Fruit fly (Drosophila melanogaster) S2 (cell line): Measurements from ENCODE around the gene CG14312.

Experiments
- CG8478 ChIP-seq: fragments of >200 bp; optimal IDR thresholded peaks from 2 replicates; lab custom pipeline; 2018
- CTCF ChIP-seq, 2 experiments: fragments of >200 bp; optimal IDR thresholded peaks; 2 replicates each; lab custom pipeline; 2018

dm6 chr3R:18302749-18303148 lies 19.4 kb upstream of the CG14312 start, which contains the start of gene CG7126:
- TF ChIP-seq CTCF (optimal IDR thresholded peaks at IDR 0.05; lab: Kevin White, UChicago) (no peak), CG8478 (lab: Kevin White, UChicago) (no peak)
